Fruit fly (Drosophila melanogaster) whole organism, embryonic: ENCODE results near the gene kibra.

Experiments
- Aef1 ChIP-seq: fragments of 200-800 bp; sonication (Bioruptor generic); IDR thresholded peaks from 3 replicates; pipeline ENCODE4 v1.3.6; 2022; ENCODE audit warnings: missing biosample characterization, missing genetic modification characterization
- Atf-2 ChIP-seq: fragments of 200-800 bp; sonication (Bioruptor generic); optimal IDR thresholded peaks from 2 replicates; lab custom pipeline; 2016; ENCODE audit warnings: missing biosample characterization, missing genetic modification characterization
- Atf3 ChIP-seq: fragments of 200-800 bp; sonication (Bioruptor generic); optimal IDR thresholded peaks from 3 replicates; lab custom pipeline; 2016; ENCODE audit warnings: missing biosample characterization, missing genetic modification characterization
- BEAF-32 ChIP-seq: fragments of 200-800 bp; sonication (Bioruptor generic); optimal IDR thresholded peaks from 3 replicates; lab custom pipeline; 2017; ENCODE audit warnings: missing biosample characterization, missing genetic modification characterization, mild to moderate bottlenecking, moderate library complexity, missing genetic modification reagents
- CG11695 ChIP-seq: fragments of 200-800 bp; sonication (Bioruptor generic); IDR thresholded peaks from 3 replicates; pipeline ENCODE4 v1.3.6; 2022; ENCODE audit warnings: missing biosample characterization, missing genetic modification characterization
- CG12659 ChIP-seq: fragments of 200-800 bp; sonication (Bioruptor generic); optimal IDR thresholded peaks from 3 replicates; lab custom pipeline; 2017; ENCODE audit warnings: mild to moderate bottlenecking, missing biosample characterization, missing genetic modification reagents, missing genetic modification characterization
- CG13894 ChIP-seq: fragments of 200-800 bp; sonication (Bioruptor generic); optimal IDR thresholded peaks from 3 replicates; lab custom pipeline; 2018; ENCODE audit warnings: missing biosample characterization, mild to moderate bottlenecking, missing genetic modification characterization, moderate library complexity
- CG14014 ChIP-seq: fragments of 200-800 bp; sonication (Bioruptor generic); IDR thresholded peaks from 2 replicates; pipeline ENCODE4 v1.3.6; 2022; ENCODE audit warnings: missing biosample characterization, missing genetic modification characterization
- CG14050 ChIP-seq: fragments of 200-800 bp; sonication (Bioruptor generic); IDR thresholded peaks from 3 replicates; pipeline ENCODE4 v1.3.6; 2022; ENCODE audit warnings: missing biosample characterization, missing genetic modification characterization
- CG14441 ChIP-seq: fragments of 200-800 bp; sonication (Bioruptor generic); IDR thresholded peaks from 2 replicates; pipeline ENCODE4 v1.3.6; 2022; ENCODE audit warnings: missing biosample characterization, missing genetic modification characterization
- CG14860 ChIP-seq: fragments of 200-800 bp; sonication (Bioruptor generic); IDR thresholded peaks from 3 replicates; pipeline ENCODE4 v1.3.6; 2022; ENCODE audit warnings: missing biosample characterization, missing genetic modification characterization; ENCODE audit not compliant: partially characterized antibody
- CG1529 ChIP-seq: fragments of 200-800 bp; sonication (Bioruptor generic); optimal IDR thresholded peaks from 3 replicates; lab custom pipeline; 2018; ENCODE audit warnings: missing biosample characterization, missing genetic modification characterization
- CG16779 ChIP-seq: fragments of 200-800 bp; sonication (Bioruptor generic); IDR thresholded peaks from 2 replicates; pipeline ENCODE4 v1.3.6; 2022; ENCODE audit warnings: missing biosample characterization, missing genetic modification characterization
- CG17359 ChIP-seq: fragments of 200-800 bp; sonication (Bioruptor generic); optimal IDR thresholded peaks from 3 replicates; lab custom pipeline; 2018; ENCODE audit warnings: missing biosample characterization, mild to moderate bottlenecking, missing genetic modification characterization, moderate library complexity
- CG18011 ChIP-seq: fragments of 200-800 bp; sonication (Bioruptor generic); optimal IDR thresholded peaks from 2 replicates; lab custom pipeline; 2017; ENCODE audit warnings: missing biosample characterization, missing genetic modification characterization, mild to moderate bottlenecking, moderate library complexity, missing genotype
- CG18599 ChIP-seq: fragments of 200-800 bp; sonication (Bioruptor generic); optimal IDR thresholded peaks from 3 replicates; lab custom pipeline; 2017; ENCODE audit warnings: missing biosample characterization, missing genetic modification characterization, mild to moderate bottlenecking, moderate library complexity, missing genetic modification reagents
- CG2199 ChIP-seq: fragments of 200-800 bp; sonication (Bioruptor generic); IDR thresholded peaks from 3 replicates; pipeline ENCODE4 v1.3.6; 2022; ENCODE audit warnings: missing biosample characterization, missing genetic modification characterization
- CG2712 ChIP-seq: fragments of 200-800 bp; optimal IDR thresholded peaks from 3 replicates; lab custom pipeline; 2019; ENCODE audit warnings: missing biosample characterization, mild to moderate bottlenecking, missing genetic modification characterization, moderate library complexity
- CG31441 ChIP-seq: fragments of 200-800 bp; sonication (Bioruptor generic); IDR thresholded peaks from 2 replicates; pipeline ENCODE4 v1.3.6; 2022; ENCODE audit warnings: missing biosample characterization, missing genetic modification characterization
- CG3163 ChIP-seq: fragments of 200-800 bp; sonication (Bioruptor generic); optimal IDR thresholded peaks from 3 replicates; lab custom pipeline; 2016; ENCODE audit warnings: missing biosample characterization, missing genetic modification characterization
- CG3847 ChIP-seq: fragments of 200-800 bp; sonication (Bioruptor generic); IDR thresholded peaks from 2 replicates; pipeline ENCODE4 v1.3.6; 2022; ENCODE audit warnings: missing biosample characterization, missing genetic modification characterization
- CG6689 ChIP-seq: fragments of 200-800 bp; sonication (Bioruptor generic); IDR thresholded peaks from 2 replicates; pipeline ENCODE4 v1.3.6; 2022; ENCODE audit warnings: missing biosample characterization, missing genetic modification characterization
- CG7271 ChIP-seq: fragments of 200-800 bp; sonication (Bioruptor generic); optimal IDR thresholded peaks from 2 replicates; lab custom pipeline; 2018; ENCODE audit warnings: missing biosample characterization, mild to moderate bottlenecking, missing genetic modification characterization, moderate library complexity
- CG8388 ChIP-seq: fragments of 200-800 bp; sonication (Bioruptor generic); optimal IDR thresholded peaks from 2 replicates; lab custom pipeline; 2019; ENCODE audit warnings: missing biosample characterization, mild to moderate bottlenecking, missing genetic modification characterization, moderate library complexity
- D ChIP-seq, 2 experiments: fragments of 200-800 bp in 1 of 2; fragments of >200 bp in 1 of 2; sonication (Bioruptor generic) in 1 of 2; optimal IDR thresholded peaks; 2 replicates in 1 of 2; 3 replicates in 1 of 2; lab custom pipeline; 2017; ENCODE audit warnings: mild to moderate bottlenecking in 1 of 2, missing biosample characterization in 1 of 2, missing genetic modification characterization in 1 of 2, missing genetic modification reagents in 1 of 2
- Elba2 ChIP-seq: fragments of 200-800 bp; sonication (Bioruptor generic); optimal IDR thresholded peaks from 3 replicates; lab custom pipeline; 2016; ENCODE audit warnings: missing biosample characterization, missing genetic modification characterization
- Ets97D ChIP-seq: fragments of 200-800 bp; sonication (Bioruptor generic); optimal IDR thresholded peaks from 3 replicates; lab custom pipeline; 2016; ENCODE audit warnings: missing biosample characterization, missing genetic modification characterization
- Fer2 ChIP-seq: fragments of 200-800 bp; sonication (Bioruptor generic); optimal IDR thresholded peaks from 2 replicates; lab custom pipeline; 2018; ENCODE audit warnings: missing biosample characterization, mild to moderate bottlenecking, missing genetic modification characterization, moderate library complexity
- Gug ChIP-seq: fragments of 200-800 bp; sonication (Bioruptor generic); IDR thresholded peaks from 4 replicates; pipeline ENCODE4 v1.3.6; 2022; ENCODE audit warnings: missing biosample characterization, missing genetic modification characterization
- Hey ChIP-seq: fragments of 200-800 bp; sonication (Bioruptor generic); optimal IDR thresholded peaks from 3 replicates; lab custom pipeline; 2018; ENCODE audit warnings: missing biosample characterization, mild to moderate bottlenecking, missing genetic modification characterization
- HmgD ChIP-seq: fragments of 200-800 bp; sonication (Bioruptor generic); optimal IDR thresholded peaks from 3 replicates; lab custom pipeline; 2016; ENCODE audit warnings: missing biosample characterization, missing genetic modification characterization
- Mrtf ChIP-seq: fragments of 200-800 bp; sonication (Bioruptor generic); IDR thresholded peaks from 3 replicates; pipeline ENCODE4 v1.3.6; 2022; ENCODE audit warnings: missing biosample characterization, missing genetic modification characterization
- NC2α ChIP-seq: fragments of 200-800 bp; sonication (Bioruptor generic); optimal IDR thresholded peaks from 2 replicates; lab custom pipeline; 2016; ENCODE audit warnings: missing biosample characterization, missing genetic modification characterization
- Xrp1 ChIP-seq: fragments of 200-800 bp; sonication (Bioruptor generic); IDR thresholded peaks from 2 replicates; pipeline ENCODE4 v1.3.6; 2022; ENCODE audit warnings: missing biosample characterization, missing genetic modification characterization
- ase ChIP-seq: fragments of 200-800 bp; sonication (Bioruptor generic); IDR thresholded peaks from 3 replicates; pipeline ENCODE4 v1.3.6; 2022; ENCODE audit warnings: missing biosample characterization, missing genetic modification characterization
- danr ChIP-seq: fragments of 200-800 bp; sonication (Bioruptor generic); IDR thresholded peaks from 2 replicates; pipeline ENCODE4 v1.3.6; 2022; ENCODE audit warnings: missing biosample characterization, missing genetic modification characterization
- eyg ChIP-seq: fragments of 200-800 bp; sonication (Bioruptor generic); optimal IDR thresholded peaks from 3 replicates; lab custom pipeline; 2016; ENCODE audit warnings: missing biosample characterization, missing genetic modification characterization
- gsb-n ChIP-seq: fragments of 200-800 bp; sonication (Bioruptor generic); optimal IDR thresholded peaks from 3 replicates; lab custom pipeline; 2018; ENCODE audit warnings: missing biosample characterization, mild to moderate bottlenecking, missing genetic modification characterization
- h ChIP-seq: fragments of >200 bp; optimal IDR thresholded peaks from 2 replicates; lab custom pipeline; 2017
- jumu ChIP-seq: fragments of 200-800 bp; sonication (Bioruptor generic); optimal IDR thresholded peaks from 3 replicates; lab custom pipeline; 2016; ENCODE audit warnings: missing biosample characterization, missing genetic modification characterization
- mld ChIP-seq: fragments of 200-800 bp; sonication (Bioruptor generic); IDR thresholded peaks from 3 replicates; pipeline ENCODE4 v1.3.6; 2022; ENCODE audit warnings: missing biosample characterization, missing genetic modification characterization; ENCODE audit not compliant: partially characterized antibody
- nerfin-1 ChIP-seq: fragments of 200-800 bp; sonication (Bioruptor generic); optimal IDR thresholded peaks from 3 replicates; lab custom pipeline; 2019; ENCODE audit warnings: missing biosample characterization, mild to moderate bottlenecking, missing genetic modification characterization, moderate library complexity
- psq ChIP-seq: fragments of 200-800 bp; sonication (Bioruptor generic); optimal IDR thresholded peaks from 2 replicates; lab custom pipeline; 2017; ENCODE audit warnings: missing biosample characterization, missing genetic modification characterization
- sd ChIP-seq: fragments of 200-800 bp; sonication (Bioruptor generic); optimal IDR thresholded peaks from 3 replicates; lab custom pipeline; 2018; ENCODE audit warnings: missing biosample characterization, mild to moderate bottlenecking, missing genetic modification characterization, moderate library complexity
- sim ChIP-seq: fragments of 200-800 bp; sonication (Bioruptor generic); IDR thresholded peaks from 2 replicates; pipeline ENCODE4 v1.3.6; 2022; ENCODE audit warnings: missing biosample characterization, missing genetic modification characterization
- slp2 ChIP-seq: fragments of 200-800 bp; sonication (Bioruptor generic); optimal IDR thresholded peaks from 2 replicates; lab custom pipeline; 2016; ENCODE audit warnings: missing biosample characterization, missing genetic modification characterization
- sob ChIP-seq: fragments of 200-800 bp; sonication (Bioruptor generic); IDR thresholded peaks from 2 replicates; pipeline ENCODE4 v1.3.6; 2022; ENCODE audit warnings: missing biosample characterization, missing genetic modification characterization
- tna ChIP-seq: fragments of 200-800 bp; sonication (Bioruptor generic); IDR thresholded peaks from 2 replicates; pipeline ENCODE4 v1.3.6; 2022; ENCODE audit warnings: missing biosample characterization, missing genetic modification characterization; ENCODE audit not compliant: partially characterized antibody
- vfl ChIP-seq: fragments of 200-800 bp; sonication (Bioruptor generic); optimal IDR thresholded peaks from 2 replicates; lab custom pipeline; 2016; ENCODE audit warnings: missing biosample characterization, missing genetic modification characterization
- wdn ChIP-seq: fragments of 200-800 bp; sonication (Bioruptor generic); IDR thresholded peaks from 2 replicates; pipeline ENCODE4 v1.3.6; 2022; ENCODE audit warnings: missing biosample characterization, missing genetic modification characterization
- wek ChIP-seq: fragments of 200-800 bp; sonication (Bioruptor generic); optimal IDR thresholded peaks from 3 replicates; lab custom pipeline; 2018; ENCODE audit warnings: missing biosample characterization, mild to moderate bottlenecking, missing genetic modification characterization, moderate library complexity

kibra gene

DNA sequence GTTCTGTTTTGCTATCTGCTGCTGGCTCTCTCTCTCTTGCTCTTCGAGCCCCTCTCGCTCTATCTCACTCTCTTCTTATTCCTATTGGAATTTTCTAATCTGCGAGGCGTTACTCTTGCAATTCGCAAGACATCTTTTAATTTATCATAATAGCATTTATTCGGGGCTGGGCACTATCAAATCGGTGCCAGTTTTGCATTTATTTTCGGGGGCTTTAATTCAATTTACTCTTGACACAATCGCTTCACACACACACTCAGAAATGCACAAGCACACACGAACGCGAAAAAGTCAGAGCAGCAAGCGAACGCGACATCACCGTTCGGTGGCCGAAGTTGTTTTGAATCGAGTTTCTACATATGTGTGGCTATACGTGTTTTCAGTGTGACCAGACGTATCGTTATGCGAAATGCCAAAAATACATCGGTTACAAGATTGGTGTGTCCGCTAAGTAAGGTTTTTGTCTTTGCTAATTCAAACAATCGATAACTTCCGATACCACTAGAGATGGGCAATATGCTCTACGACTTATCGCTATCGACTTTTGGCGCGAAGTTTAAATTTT, 27.0 kb downstream of the kibra start, which contains the start of gene Meltrin (continued):
- TF ChIP-seq tna (GFP tag; lab: Robert Waterston, UW) (no peak), CG13894 (tag; lab: Kevin White, UChicago) (peak; percentile 83), CG12659 (peak; percentile 91), BEAF-32 (GFP tag; lab: Kevin White, UChicago) (peak; percentile 95), Atf3 (GFP tag; lab: Kevin White, UChicago) (peak; percentile 27), CG2199 (GFP tag; lab: Robert Waterston, UW) (no peak), CG7271 (tag; lab: Kevin White, UChicago) (no peak), wdn (GFP tag; lab: Robert Waterston, UW) (no peak), h (lab: Kevin White, UChicago) (no peak), CG14441 (GFP tag; lab: Robert Waterston, UW) (no peak), Xrp1 (GFP tag; lab: Robert Waterston, UW) (no peak), CG2712 (tag; lab: Kevin White, UChicago) (peak; percentile 71), jumu (no peak), wek (GFP tag; lab: Kevin White, UChicago) (peak; percentile 69), CG14014 (GFP tag; lab: Robert Waterston, UW) (no peak), slp2 (no peak), gsb-n (tag; lab: Kevin White, UChicago) (peak; percentile 41), CG3847 (GFP tag; lab: Robert Waterston, UW) (no peak), D (optimal IDR thresholded peaks at IDR 0.05; lab: Kevin White, UChicago) (no peak), D (GFP tag; optimal IDR thresholded peaks at IDR 0.05; lab: Kevin White, UChicago) (peak; percentile 11), CG18011 (GFP tag; lab: Kevin White, UChicago) (peak; percentile 45), nerfin-1 (tag; lab: Kevin White, UChicago) (peak; percentile 96), eyg (GFP tag; lab: Kevin White, UChicago) (peak; percentile 28), sd (tag; lab: Kevin White, UChicago) (peak; percentile 95), vfl (GFP tag; lab: Kevin White, UChicago) (peak; percentile 54), Ets97D (GFP tag; lab: Kevin White, UChicago) (peak; percentile 77), Atf-2 (GFP tag; lab: Kevin White, UChicago) (peak; percentile 29), CG1529 (GFP tag; lab: Kevin White, UChicago) (peak; percentile 13), CG14860 (GFP tag; lab: Robert Waterston, UW) (no peak), psq (GFP tag; lab: Kevin White, UChicago) (peak; percentile 25), CG31441 (no peak), Gug (peak; percentile 56; the same call in 1 of the 4 replicates), Aef1 (GFP tag; lab: Robert Waterston, UW) (no peak), CG8388 (GFP tag; lab: Kevin White, UChicago) (peak; percentile 54), NC2α (GFP tag; lab: Kevin White, UChicago) (peak; percentile 36), CG16779 (GFP tag; lab: Robert Waterston, UW) (no peak), CG14050 (GFP tag; lab: Robert Waterston, UW) (no peak), Hey (tag; lab: Kevin White, UChicago) (peak; percentile 37), Elba2 (peak; percentile 98), Fer2 (tag; lab: Kevin White, UChicago) (no peak), mld (GFP tag; lab: Robert Waterston, UW) (no peak), ase (GFP tag; lab: Robert Waterston, UW) (no peak), CG18599 (GFP tag; lab: Kevin White, UChicago) (peak; percentile 30), CG11695 (no peak), sob (GFP tag; lab: Robert Waterston, UW) (no peak), danr (GFP tag; lab: Robert Waterston, UW) (no peak), Mrtf (GFP tag; lab: Robert Waterston, UW) (no peak), CG3163 (GFP tag; lab: Kevin White, UChicago) (peak; percentile 81), CG6689 (GFP tag; lab: Robert Waterston, UW) (no peak), sim (GFP tag; lab: Robert Waterston, UW) (no peak), HmgD (GFP tag; lab: Kevin White, UChicago) (peak; percentile 51), CG17359 (tag; lab: Kevin White, UChicago) (peak; percentile 53)
